Worm (Caenorhabditis elegans): ENCODE measurements around the gene R13H4.6.

ce11 chrV:11839220-11839619 lies 23.7 kb upstream of the R13H4.6 start, which contains the start of gene idpb-5:
- TF ChIP-seq blmp-1 (tag; optimal IDR thresholded peaks at IDR 0.05) (no peak), nhr-47 (tag; optimal IDR thresholded peaks at IDR 0.05) (no peak)
